Worm (Caenorhabditis elegans) whole organism, L3 larva: ENCODE data around the gene slc-17.1.

ENCODE experiments used
- fkh-2 ChIP-seq: fragments of 150-350 bp; optimal IDR thresholded peaks from 2 replicates; lab custom pipeline; 2014; ENCODE audit warnings: missing biosample characterization, missing genetic modification reagents, missing genetic modification characterization
- mdl-1 ChIP-seq: fragments of 150-350 bp; optimal IDR thresholded peaks from 2 replicates; lab custom pipeline; 2014; ENCODE audit warnings: missing biosample characterization, missing genetic modification characterization
- nhr-11 ChIP-seq: fragments of 150-350 bp; optimal IDR thresholded peaks from 2 replicates; lab custom pipeline; 2014; ENCODE audit warnings: missing biosample characterization, missing genetic modification characterization
- nhr-77 ChIP-seq: fragments of 150-350 bp; optimal IDR thresholded peaks from 2 replicates; lab custom pipeline; 2014; ENCODE audit warnings: missing biosample characterization, missing genetic modification characterization
- pha-4 ChIP-seq: fragments of 150-350 bp; optimal IDR thresholded peaks from 2 replicates; lab custom pipeline; 2014; ENCODE audit warnings: missing biosample characterization, missing genetic modification reagents, missing genetic modification characterization
- skn-1 ChIP-seq: fragments of 150-350 bp; optimal IDR thresholded peaks from 2 replicates; lab custom pipeline; 2014; ENCODE audit warnings: missing biosample characterization, missing genetic modification characterization

- no peak for TF ChIP-seq nhr-11 (tag; lab: Kevin White, UChicago)
- TF ChIP-seq skn-1 (tag; lab: Kevin White, UChicago), result no peak
- no peak for TF ChIP-seq fkh-2
- no peak for TF ChIP-seq mdl-1 (tag; lab: Kevin White, UChicago)
- TF ChIP-seq pha-4 (tag; lab: Kevin White, UChicago), result no peak
- TF ChIP-seq nhr-77 (tag; lab: Kevin White, UChicago), result no peak
These were observed 38.0 kb downstream of the slc-17.1 start for ce11 chrX:17426712-17427111.
